Worm (Caenorhabditis elegans): ENCODE data around the gene Y43C5A.3.

The Y43C5A.3 gene

ce11 chrIV:10284194-10284910, 10.5 kb downstream of the Y43C5A.3 start, which contains the start of gene rad-51 (continued):
- TF ChIP-seq nhr-120 (GFP tag; IDR thresholded peaks at IDR 0.05) (no peak), F57A8.1 (GFP tag; optimal IDR thresholded peaks at IDR 0.05) (no peak), lin-40 (tag; optimal IDR thresholded peaks at IDR 0.05) (peak; percentile 30), sptf-2 (GFP tag; optimal IDR thresholded peaks at IDR 0.05) (no peak), snpc-4 (GFP tag; optimal IDR thresholded peaks at IDR 0.05) (peak; percentile 24), snpc-4 (tag; optimal IDR thresholded peaks at IDR 0.05) (peak in 2 of 4 experiments; percentile 3 to 47), hmg-1.2 (GFP tag; IDR thresholded peaks at IDR 0.05) (peak; percentile 91; the same call in 1 of the 2 replicates), Y95B8A.8 (GFP tag; IDR thresholded peaks at IDR 0.05) (0 out of 2 replicates have a peak, but pooled peaks have one; percentile 15), dox-1 (GFP tag; IDR thresholded peaks at IDR 0.05) (peak; percentile 71), ceh-27 (GFP tag; optimal IDR thresholded peaks at IDR 0.05) (peak; percentile 53), attf-3 (GFP tag; conservative IDR thresholded peaks at IDR 0.05) (0 out of 2 replicates have a peak, but pooled peaks have one; percentile 38), B0261.1 (tag; optimal IDR thresholded peaks at IDR 0.05) (no peak), B0336.3 (GFP tag; IDR thresholded peaks at IDR 0.05) (peak; percentile 14; the same call in 1 of the 2 replicates), snpc-3.4 (tag; optimal IDR thresholded peaks at IDR 0.05) (peak; percentile 38), madf-6 (GFP tag; IDR thresholded peaks at IDR 0.05) (peak; percentile 43)

- TF ChIP-seq madf-6 (GFP tag; IDR thresholded peaks at IDR 0.05) = peak; percentile 43; the same call in 1 of the 2 replicates
- TF ChIP-seq F33H1.4 (GFP tag; IDR thresholded peaks at IDR 0.05) = peak; percentile 68
- no peak for TF ChIP-seq ceh-40 (GFP tag; IDR thresholded peaks at IDR 0.05)
- peak; percentile 69 for TF ChIP-seq lsl-1 (GFP tag; optimal IDR thresholded peaks at IDR 0.05)
These were observed 11.5 kb downstream of the Y43C5A.3 start for ce11 chrIV:10285328-10285727.

ce11 chrIV:10286655-10287054, 12.8 kb downstream of the Y43C5A.3 start, which contains the start of gene ebax-1:
Gene ebax-1 (plus strand): TSS chrIV:10286955.
- no peak for TF ChIP-seq mcd-1 (GFP tag; IDR thresholded peaks at IDR 0.05)
- no peak for TF ChIP-seq F23B12.7 (tag; optimal IDR thresholded peaks at IDR 0.05; ENCODE audit: insufficient read depth)
- no peak for TF ChIP-seq D2030.7 (GFP tag; IDR thresholded peaks at IDR 0.05)
- no peak for TF ChIP-seq madf-10 (tag; optimal IDR thresholded peaks at IDR 0.05)
- TF ChIP-seq F33H1.4 (GFP tag; IDR thresholded peaks at IDR 0.05) = no peak
- TF ChIP-seq unc-130 (GFP tag; optimal IDR thresholded peaks at IDR 0.05) = no peak
- TF ChIP-seq lir-1 (GFP tag; conservative IDR thresholded peaks at IDR 0.05) = no peak
- no peak for TF ChIP-seq nfya-2 (GFP tag; IDR thresholded peaks at IDR 0.05)
- TF ChIP-seq sptf-2 (GFP tag; optimal IDR thresholded peaks at IDR 0.05) = no peak
- no peak for TF ChIP-seq ztf-28 (GFP tag; IDR thresholded peaks at IDR 0.05)
- TF ChIP-seq chd-7 (tag; optimal IDR thresholded peaks at IDR 0.05) = no peak

ce11 chrIV:10288575-10288974, 14.7 kb downstream of the Y43C5A.3 start:
- no peak for TF ChIP-seq nfya-2 (GFP tag; IDR thresholded peaks at IDR 0.05)
- no peak for TF ChIP-seq C06A6.2 (GFP tag; conservative IDR thresholded peaks at IDR 0.05)
- TF ChIP-seq snpc-1.1 (tag; optimal IDR thresholded peaks at IDR 0.05; ENCODE audit: insufficient read depth) = no peak
- TF ChIP-seq tbp1 (GFP tag; optimal IDR thresholded peaks at IDR 0.05) = no peak
- TF ChIP-seq F37B4.10 (GFP tag; IDR thresholded peaks at IDR 0.05) = no peak
- no peak for TF ChIP-seq ceh-100 (GFP tag; IDR thresholded peaks at IDR 0.05)
- no peak for TF ChIP-seq him-1 (tag; optimal IDR thresholded peaks at IDR 0.05)
- no peak for TF ChIP-seq somi-1 (GFP tag; optimal IDR thresholded peaks at IDR 0.05)
- TF ChIP-seq hlh-26 (GFP tag; conservative IDR thresholded peaks at IDR 0.05) = no peak
- TF ChIP-seq madf-10 (tag; optimal IDR thresholded peaks at IDR 0.05) = no peak
- TF ChIP-seq let-607 (tag; optimal IDR thresholded peaks at IDR 0.05) = no peak
- TF ChIP-seq F10E7.11 (tag; optimal IDR thresholded peaks at IDR 0.05) = no peak
- TF ChIP-seq F57A8.1 (GFP tag; optimal IDR thresholded peaks at IDR 0.05) = no peak
- TF ChIP-seq lin-40 (tag; optimal IDR thresholded peaks at IDR 0.05) = no peak
- TF ChIP-seq efl-1 (GFP tag; optimal IDR thresholded peaks at IDR 0.05) = no peak
- TF ChIP-seq lsl-1 (GFP tag; optimal IDR thresholded peaks at IDR 0.05) = no peak
- no peak for TF ChIP-seq B0035.1 (tag; optimal IDR thresholded peaks at IDR 0.05)
- TF ChIP-seq nhr-120 (GFP tag; IDR thresholded peaks at IDR 0.05) = no peak
- no peak for TF ChIP-seq nhr-80 (tag; optimal IDR thresholded peaks at IDR 0.05)
- no peak for TF ChIP-seq cebp-1 (GFP tag; IDR thresholded peaks at IDR 0.05)
- no peak for TF ChIP-seq cebp-1 (tag; optimal IDR thresholded peaks at IDR 0.05)

Data from whole organism, young adult.